Worm (Caenorhabditis elegans): ENCODE measurements around the gene alh-1.

The alh-1 gene

ce11 chrIII:5092345-5092744 lies 14.8 kb downstream of the alh-1 start:
- TF ChIP-seq elt-1 (tag; optimal IDR thresholded peaks at IDR 0.05), result no peak
- TF ChIP-seq zag-1 (tag; optimal IDR thresholded peaks at IDR 0.05), result no peak
- no peak for TF ChIP-seq ceh-16 (tag; optimal IDR thresholded peaks at IDR 0.05)
- peak; percentile 14 for TF ChIP-seq ama-1 (optimal IDR thresholded peaks at IDR 0.05)

- TF ChIP-seq hmg-11 (tag; optimal IDR thresholded peaks at IDR 0.05) (no peak), pha-4 (tag; optimal IDR thresholded peaks at IDR 0.05) (no peak), elt-2 (tag; optimal IDR thresholded peaks at IDR 0.05) (no peak), egl-5 (tag; optimal IDR thresholded peaks at IDR 0.05) (no peak), zag-1 (tag; optimal IDR thresholded peaks at IDR 0.05) (no peak), nhr-11 (tag; optimal IDR thresholded peaks at IDR 0.05) (no peak), nhr-77 (tag; optimal IDR thresholded peaks at IDR 0.05) (no peak), elt-1 (tag; optimal IDR thresholded peaks at IDR 0.05) (no peak)
Observed at ce11 chrIII:5094506-5094905, 16.9 kb downstream of the alh-1 start, which contains the start of gene F54D8.10. TSS of gene F54D8.10 (plus strand) at chrIII:5094806.

DNA sequence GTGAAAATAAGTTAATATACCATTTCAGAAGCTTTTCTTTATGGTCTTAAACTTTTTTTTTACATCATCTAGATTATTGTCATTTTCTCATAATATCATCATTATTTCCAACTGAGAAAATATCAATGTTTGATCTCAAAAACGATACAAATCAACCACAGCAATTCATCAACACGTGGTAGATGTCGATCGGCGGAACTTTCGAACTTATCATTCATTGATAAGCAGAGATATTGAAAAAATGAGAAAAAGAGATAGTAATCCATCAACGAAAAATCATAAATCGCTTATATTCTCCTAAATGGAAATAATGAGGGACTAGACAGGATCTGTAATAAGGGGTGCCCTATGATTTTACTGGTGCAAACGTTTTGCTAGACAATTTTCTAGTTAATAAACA lies 19.2 kb downstream of the alh-1 start:
- peak; percentile 46 to 70 (median 48) for TF ChIP-seq elt-3 (tag; optimal IDR thresholded peaks at IDR 0.05)
- no peak for TF ChIP-seq lsy-12 (tag; optimal IDR thresholded peaks at IDR 0.05)
- peak; percentile 32 for TF ChIP-seq nhr-25 (tag; optimal IDR thresholded peaks at IDR 0.05)
- peak; percentile 89 for TF ChIP-seq nhr-43 (tag; optimal IDR thresholded peaks at IDR 0.05; ENCODE audit: poor library complexity, severe bottlenecking)
- peak; percentile 75 for TF ChIP-seq nhr-23 (tag; optimal IDR thresholded peaks at IDR 0.05)

DNA sequence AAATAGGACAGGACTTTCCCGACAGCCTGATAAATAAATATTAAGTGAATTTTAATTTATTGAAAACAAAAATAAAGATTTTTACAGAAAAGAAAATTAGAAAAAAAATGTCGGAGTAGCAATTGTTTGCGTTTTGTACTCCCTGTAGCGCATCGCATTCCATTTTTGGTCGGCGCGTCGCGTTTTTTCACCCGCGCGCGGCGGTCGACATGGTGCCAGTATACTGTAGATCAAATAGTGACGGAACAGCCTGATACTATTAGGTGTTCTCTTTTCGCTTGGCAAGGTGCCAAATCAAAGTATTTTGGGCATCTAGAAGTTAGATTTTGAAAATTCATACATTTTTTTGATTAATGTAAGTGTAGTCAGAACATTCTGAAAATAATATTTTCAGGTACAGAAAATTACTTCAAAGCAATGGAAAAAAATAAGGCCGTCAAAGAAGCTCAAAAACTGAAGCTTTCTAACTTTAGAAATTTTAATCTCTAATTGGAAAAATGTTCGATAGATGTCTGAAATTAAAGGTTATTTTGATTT lies 21.2 kb downstream of the alh-1 start:
- TF ChIP-seq egl-27 (tag; optimal IDR thresholded peaks at IDR 0.05), result no peak
- TF ChIP-seq ama-1 (optimal IDR thresholded peaks at IDR 0.05), result no peak
- TF ChIP-seq pha-4 (tag; optimal IDR thresholded peaks at IDR 0.05), result no peak

ce11 chrIII:5099500-5099899 lies 21.9 kb downstream of the alh-1 start:
- TF ChIP-seq nhr-43 (tag; optimal IDR thresholded peaks at IDR 0.05; ENCODE audit: poor library complexity, severe bottlenecking), result peak; percentile 33
- no peak for TF ChIP-seq ceh-16 (tag; optimal IDR thresholded peaks at IDR 0.05)

- TF ChIP-seq hmg-11 (tag; optimal IDR thresholded peaks at IDR 0.05) (peak; percentile 23), nhr-23 (tag; optimal IDR thresholded peaks at IDR 0.05) (peak; percentile 52), nhr-67 (tag; optimal IDR thresholded peaks at IDR 0.05) (no peak), nfya-1 (tag; optimal IDR thresholded peaks at IDR 0.05; ENCODE audit: insufficient read depth) (peak; percentile 63), snpc-4 (tag; optimal IDR thresholded peaks at IDR 0.05) (peak; percentile 51), fos-1 (tag; optimal IDR thresholded peaks at IDR 0.05) (no peak), lin-15B (tag; optimal IDR thresholded peaks at IDR 0.05) (peak; percentile 79), nhr-25 (tag; optimal IDR thresholded peaks at IDR 0.05) (peak; percentile 18), elt-2 (tag; optimal IDR thresholded peaks at IDR 0.05) (peak; percentile 5), pqm-1 (tag; optimal IDR thresholded peaks at IDR 0.05) (peak; percentile 18)
Observed at ce11 chrIII:5102616-5103015, 25.1 kb downstream of the alh-1 start, which contains the start of gene F54D8.6. TSS of gene F54D8.6 (plus strand) at chrIII:5102985.

DNA sequence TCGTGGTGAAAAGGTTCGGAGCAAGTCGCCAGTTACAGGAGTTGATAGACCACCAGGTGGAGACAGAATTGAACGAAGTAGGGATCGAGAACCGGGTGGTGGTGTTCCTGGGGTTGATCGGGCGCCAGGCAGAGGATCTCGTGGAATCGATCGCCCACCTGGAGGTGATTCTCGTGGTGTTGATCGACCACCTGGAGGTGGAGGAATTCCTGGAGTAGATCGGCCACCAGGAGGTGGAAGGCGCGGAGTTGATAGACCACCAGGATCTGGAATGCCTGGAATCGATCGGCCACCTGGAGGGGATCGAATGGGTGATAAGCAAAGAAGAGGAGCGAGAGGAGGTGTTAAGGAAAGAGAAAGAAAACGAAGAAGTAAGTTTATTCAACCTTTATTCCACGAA lies 27.9 kb downstream of the alh-1 start:
- no peak for TF ChIP-seq unc-39 (tag; optimal IDR thresholded peaks at IDR 0.05)
- no peak for TF ChIP-seq unc-62 (GFP tag; optimal IDR thresholded peaks at IDR 0.05)
- no peak for TF ChIP-seq elt-2 (tag; optimal IDR thresholded peaks at IDR 0.05)
- no peak for TF ChIP-seq fkh-2 (tag; optimal IDR thresholded peaks at IDR 0.05)
- no peak for TF ChIP-seq nhr-23 (tag; optimal IDR thresholded peaks at IDR 0.05)
- TF ChIP-seq nhr-11 (tag; optimal IDR thresholded peaks at IDR 0.05), result no peak
- TF ChIP-seq nhr-76 (tag; optimal IDR thresholded peaks at IDR 0.05), result no peak
- TF ChIP-seq egl-27 (tag; optimal IDR thresholded peaks at IDR 0.05), result no peak
- TF ChIP-seq elt-3 (tag; optimal IDR thresholded peaks at IDR 0.05), result no peak
- no peak for TF ChIP-seq ZK546.5 (tag; optimal IDR thresholded peaks at IDR 0.05)
- TF ChIP-seq sea-2 (GFP tag; optimal IDR thresholded peaks at IDR 0.05), result no peak
- TF ChIP-seq fos-1 (tag; optimal IDR thresholded peaks at IDR 0.05), result no peak
- no peak for TF ChIP-seq nhr-67 (tag; optimal IDR thresholded peaks at IDR 0.05)
- no peak for TF ChIP-seq egl-5 (tag; optimal IDR thresholded peaks at IDR 0.05)
- no peak for TF ChIP-seq elt-1 (tag; optimal IDR thresholded peaks at IDR 0.05)
- no peak for TF ChIP-seq snpc-4 (tag; optimal IDR thresholded peaks at IDR 0.05)
- TF ChIP-seq nhr-43 (tag; optimal IDR thresholded peaks at IDR 0.05; ENCODE audit: poor library complexity, severe bottlenecking), result no peak
- TF ChIP-seq jun-1 (tag; optimal IDR thresholded peaks at IDR 0.05), result no peak
- no peak for TF ChIP-seq mml-1 (tag; optimal IDR thresholded peaks at IDR 0.05)

Measured in whole organism, L3 larva.